Worm (Caenorhabditis elegans): ENCODE data around the gene vab-8.
A peak's percentile ranks its signal among the peaks of the same experiment; 100 is the strongest.

vab-8 gene

DNA sequence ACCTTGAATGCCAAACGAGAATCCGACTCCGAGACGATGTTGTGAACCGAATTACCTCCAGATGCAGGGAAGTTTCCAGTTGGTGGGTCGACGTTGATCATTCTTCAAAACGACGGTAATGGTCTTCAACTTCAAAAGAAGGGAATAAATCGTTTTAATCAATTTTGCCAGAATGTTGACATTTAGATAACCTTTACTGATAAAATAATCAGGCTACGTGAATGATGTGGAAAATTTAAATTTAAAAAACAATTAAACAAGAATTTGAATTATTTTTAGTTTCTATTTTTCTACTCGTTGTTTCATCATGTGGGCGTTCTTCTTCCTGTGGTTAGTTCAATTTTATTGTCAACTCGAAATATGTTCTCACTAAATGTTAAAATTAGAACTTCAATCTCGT is 50.6 kb downstream of the vab-8 start, which contains the start of gene ssp-35:
ssp-35 (minus strand) TSS at position 101 of the 400 bp plus-strand sequence.
- TF ChIP-seq attf-6 (GFP tag; IDR thresholded peaks at IDR 0.05) (no peak), K11D2.4 (GFP tag; IDR thresholded peaks at IDR 0.05) (no peak), aptf-3 (GFP tag; IDR thresholded peaks at IDR 0.05) (no peak), him-1 (tag; optimal IDR thresholded peaks at IDR 0.05) (no peak), F52B5.7 (tag; optimal IDR thresholded peaks at IDR 0.05) (no peak)

DNA sequence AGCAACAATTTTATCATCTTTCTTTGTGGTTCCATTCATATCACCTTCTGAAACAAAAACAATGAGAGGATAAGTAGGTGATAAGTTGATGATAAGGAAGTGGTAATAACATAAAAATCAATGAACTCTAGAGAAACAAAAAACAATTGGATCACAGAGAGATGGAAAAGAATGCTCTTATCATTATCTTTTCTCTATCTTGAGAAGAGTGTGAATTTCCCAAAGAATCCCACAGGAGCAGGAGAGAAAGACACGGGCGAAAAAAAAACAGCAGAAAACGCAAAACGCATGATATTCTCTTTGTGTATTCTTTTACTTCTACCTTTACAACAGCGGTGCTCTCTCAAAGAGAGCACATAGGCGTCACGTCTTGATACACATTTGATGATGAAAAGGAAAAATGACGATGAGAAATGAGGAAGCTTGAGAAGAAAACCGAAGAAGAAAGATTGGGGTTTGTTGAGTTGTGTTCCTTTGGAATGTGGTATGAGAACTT is 56.2 kb downstream of the vab-8 start, which contains the start of gene twk-24:
twk-24 (minus strand) TSS at position 51 of the 496 bp plus-strand sequence.
- TF ChIP-seq mes-4 (tag; optimal IDR thresholded peaks at IDR 0.05) (no peak), ceh-100 (GFP tag; IDR thresholded peaks at IDR 0.05) (no peak), pbrm-1 (GFP tag; IDR thresholded peaks at IDR 0.05) (no peak), snpc-1.3 (tag; optimal IDR thresholded peaks at IDR 0.05; ENCODE audit: insufficient read depth) (no peak), ets-4 (GFP tag; optimal IDR thresholded peaks at IDR 0.05) (no peak), egl-18 (GFP tag; IDR thresholded peaks at IDR 0.05) (no peak)

DNA sequence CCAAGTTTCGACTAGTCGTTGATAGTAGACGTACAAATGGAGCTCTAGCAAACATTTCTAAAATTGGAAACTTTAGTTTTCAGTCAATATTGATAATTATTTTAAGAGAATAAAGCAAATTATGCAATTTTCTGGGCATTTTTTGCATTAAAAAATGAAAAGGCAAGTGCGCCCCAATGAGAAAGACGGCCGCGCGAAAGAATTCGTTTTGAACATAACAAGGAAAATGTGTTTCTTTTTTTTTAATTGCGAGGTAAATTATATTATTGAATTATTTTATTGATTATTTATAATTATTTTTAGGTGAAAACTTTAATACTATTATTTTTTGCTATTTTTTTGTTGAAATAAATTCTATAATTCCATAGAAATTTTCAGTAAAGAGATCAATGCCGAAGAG is 58.4 kb downstream of the vab-8 start, which contains the start of the genes tsfm-1 and capg-2:
tsfm-1 (minus strand) TSS at position 57 of the 400 bp plus-strand sequence.
capg-2 (plus strand) TSS at position 379 of the 400 bp plus-strand sequence.
- peak; percentile 67 for TF ChIP-seq efl-1 (GFP tag; optimal IDR thresholded peaks at IDR 0.05)
- 0 out of 2 replicates have a peak, but pooled peaks have one; percentile 19 for TF ChIP-seq madf-6 (GFP tag; IDR thresholded peaks at IDR 0.05)
- TF ChIP-seq ceh-27 (GFP tag; optimal IDR thresholded peaks at IDR 0.05): no peak
- no peak for TF ChIP-seq C06A6.2 (GFP tag; conservative IDR thresholded peaks at IDR 0.05)
- no peak for TF ChIP-seq pbrm-1 (GFP tag; IDR thresholded peaks at IDR 0.05)
- TF ChIP-seq K11D2.4 (GFP tag; IDR thresholded peaks at IDR 0.05): no peak
- no peak for TF ChIP-seq let-526 (GFP tag; IDR thresholded peaks at IDR 0.05)
- TF ChIP-seq F23B12.7 (tag; optimal IDR thresholded peaks at IDR 0.05; ENCODE audit: insufficient read depth): no peak
- TF ChIP-seq dpl-1 (GFP tag; optimal IDR thresholded peaks at IDR 0.05): peak; percentile 21
- no peak for TF ChIP-seq aptf-2 (GFP tag; conservative IDR thresholded peaks at IDR 0.05)
- TF ChIP-seq him-1 (tag; optimal IDR thresholded peaks at IDR 0.05): no peak
- TF ChIP-seq mcd-1 (GFP tag; IDR thresholded peaks at IDR 0.05): peak; percentile 61; the same call in 1 of the 2 replicates
- no peak for TF ChIP-seq attf-5 (GFP tag; optimal IDR thresholded peaks at IDR 0.05)
- TF ChIP-seq D2030.7 (GFP tag; IDR thresholded peaks at IDR 0.05): no peak

Data from whole organism, young adult.